Fruit fly (Drosophila melanogaster) whole organism, adult: ENCODE results near the gene cerv.

Experiments used
- CG11617 ChIP-seq: fragments of 200-800 bp; sonication (Bioruptor generic); optimal IDR thresholded peaks from 2 replicates; lab custom pipeline; 2017; ENCODE audit warnings: mild to moderate bottlenecking, missing biosample characterization, missing genetic modification reagents, missing genetic modification characterization
- CG12768 ChIP-seq: fragments of 200-800 bp; sonication (Bioruptor generic); optimal IDR thresholded peaks from 2 replicates; lab custom pipeline; 2017; ENCODE audit warnings: missing biosample characterization, missing genetic modification characterization, mild to moderate bottlenecking, moderate library complexity, missing genetic modification reagents
- CG14711 ChIP-seq: fragments of 200-800 bp; sonication (Bioruptor generic); optimal IDR thresholded peaks from 2 replicates; lab custom pipeline; 2018; ENCODE audit warnings: missing biosample characterization, mild to moderate bottlenecking, missing genetic modification characterization, moderate library complexity
- CG1620 ChIP-seq: fragments of 200-800 bp; sonication (Bioruptor generic); optimal IDR thresholded peaks from 2 replicates; lab custom pipeline; 2016; ENCODE audit warnings: missing biosample characterization, missing genetic modification characterization
- CG33017 ChIP-seq: fragments of 200-800 bp; sonication (Bioruptor generic); optimal IDR thresholded peaks from 2 replicates; lab custom pipeline; 2018; ENCODE audit warnings: missing biosample characterization, mild to moderate bottlenecking, missing genetic modification characterization, moderate library complexity
- CG5204 ChIP-seq: fragments of 200-800 bp; sonication (Bioruptor generic); optimal IDR thresholded peaks from 2 replicates; lab custom pipeline; 2016; ENCODE audit warnings: missing biosample characterization, missing genetic modification characterization
- CG7045 ChIP-seq: fragments of 200-800 bp; sonication (Bioruptor generic); optimal IDR thresholded peaks from 2 replicates; lab custom pipeline; 2017; ENCODE audit warnings: missing biosample characterization, mild to moderate bottlenecking, missing genetic modification characterization
- CG7101 ChIP-seq: fragments of 200-800 bp; sonication (Bioruptor generic); optimal IDR thresholded peaks from 2 replicates; lab custom pipeline; 2018; ENCODE audit warnings: missing biosample characterization, mild to moderate bottlenecking, missing genetic modification characterization, moderate library complexity
- Clk ChIP-seq: fragments of 200-800 bp; sonication (Bioruptor generic); optimal IDR thresholded peaks from 2 replicates; lab custom pipeline; 2017; ENCODE audit warnings: missing biosample characterization, missing genetic modification characterization
- Crg-1 ChIP-seq: fragments of 200-800 bp; sonication (Bioruptor generic); optimal IDR thresholded peaks from 2 replicates; lab custom pipeline; 2016; ENCODE audit warnings: missing biosample characterization, missing genetic modification characterization
- Hr96 ChIP-seq: fragments of 200-800 bp; sonication (Bioruptor generic); optimal IDR thresholded peaks from 2 replicates; lab custom pipeline; 2016; ENCODE audit warnings: missing biosample characterization, missing genetic modification characterization
- Mnt ChIP-seq: fragments of 200-800 bp; sonication (Bioruptor generic); optimal IDR thresholded peaks from 2 replicates; lab custom pipeline; 2016; ENCODE audit warnings: missing biosample characterization, mild to moderate bottlenecking, missing genetic modification characterization
- bab1 ChIP-seq: fragments of 200-800 bp; sonication (Bioruptor generic); optimal IDR thresholded peaks from 3 replicates; lab custom pipeline; 2019; ENCODE audit warnings: missing biosample characterization, mild to moderate bottlenecking, missing genetic modification characterization, moderate library complexity
- cic ChIP-seq: fragments of 200-800 bp; sonication (Bioruptor generic); optimal IDR thresholded peaks from 2 replicates; lab custom pipeline; 2017; ENCODE audit warnings: missing biosample characterization, mild to moderate bottlenecking, missing genetic modification characterization, moderate library complexity
- cnc ChIP-seq, 2 experiments: fragments of >200 bp; optimal IDR thresholded peaks; 2 replicates each; lab custom pipeline; 2017
- kay ChIP-seq: fragments of 200-800 bp; sonication (Bioruptor generic); peaks from one replicate; lab custom pipeline; 2016; ENCODE audit warnings: missing biosample characterization, missing genetic modification characterization, borderline replicate concordance
- ovo ChIP-seq: fragments of 200-800 bp; sonication (Bioruptor generic); optimal IDR thresholded peaks from 2 replicates; lab custom pipeline; 2016; ENCODE audit warnings: missing biosample characterization, missing genetic modification characterization
- pad ChIP-seq: fragments of 200-800 bp; sonication (Bioruptor generic); optimal IDR thresholded peaks from 3 replicates; lab custom pipeline; 2017; ENCODE audit warnings: missing biosample characterization, missing genetic modification characterization, mild to moderate bottlenecking, moderate library complexity, missing genetic modification reagents
- tj ChIP-seq: fragments of 200-800 bp; sonication (Bioruptor generic); optimal IDR thresholded peaks from 3 replicates; lab custom pipeline; 2017; ENCODE audit warnings: missing biosample characterization, mild to moderate bottlenecking, missing genetic modification characterization, moderate library complexity
- toe ChIP-seq: fragments of 200-800 bp; sonication (Bioruptor generic); optimal IDR thresholded peaks from 2 replicates; lab custom pipeline; 2016; ENCODE audit warnings: missing biosample characterization, missing genetic modification characterization

Gene cerv

DNA sequence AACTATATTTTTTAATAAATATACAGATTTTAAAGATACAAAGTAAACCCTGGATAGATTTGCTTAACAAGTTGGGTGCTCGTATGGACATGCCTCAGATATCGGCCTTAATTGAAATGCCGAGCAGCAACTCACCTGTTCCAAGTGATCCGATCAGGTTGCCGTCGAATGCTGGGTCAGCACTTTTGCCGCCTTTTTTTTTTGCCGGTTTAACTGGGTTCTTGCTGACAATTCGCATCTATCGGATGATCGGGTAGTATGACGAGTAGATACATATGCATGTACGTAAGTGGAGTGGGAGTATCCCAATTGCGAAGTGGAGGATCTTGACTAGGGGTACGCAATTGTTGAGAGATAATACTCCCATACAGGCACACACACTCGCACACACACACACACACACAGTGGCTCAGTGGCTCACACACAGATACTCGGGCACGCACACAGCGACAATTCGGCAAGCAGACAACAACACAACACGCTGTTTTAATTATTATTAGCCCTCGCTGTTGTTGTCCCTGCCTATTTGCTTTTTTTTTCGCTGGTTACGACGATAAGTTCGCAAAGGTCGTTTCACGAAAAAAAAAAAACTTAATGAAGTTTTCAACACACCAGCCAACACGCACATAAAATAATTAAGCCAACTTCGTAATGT is 15.0 kb upstream of the cerv start:
- TF ChIP-seq tj (GFP tag; lab: Kevin White, UChicago) (peak; percentile 97), kay (GFP tag; lab: Kevin White, UChicago) (no peak), Mnt (GFP tag; lab: Kevin White, UChicago) (peak; percentile 32)

dm6 chrX:15591721-15592491 is 13.9 kb upstream of the cerv start:
- TF ChIP-seq CG7101 (tag; lab: Kevin White, UChicago) (peak; percentile 3), ovo (GFP tag; lab: Kevin White, UChicago) (no peak), tj (GFP tag; lab: Kevin White, UChicago) (no peak), CG12768 (GFP tag; lab: Kevin White, UChicago) (no peak)

dm6 chrX:15587433-15587832 is 9.5 kb upstream of the cerv start, which contains the start of gene Alp11:
Gene Alp11, plus strand, starts transcription at chrX:15587733.
- TF ChIP-seq CG7045 (GFP tag; lab: Kevin White, UChicago) (no peak), Clk (GFP tag; lab: Kevin White, UChicago) (no peak), CG33017 (tag; lab: Kevin White, UChicago) (no peak), cic (no peak), bab1 (GFP tag; lab: Kevin White, UChicago) (no peak), CG14711 (no peak), Mnt (GFP tag; lab: Kevin White, UChicago) (no peak), kay (GFP tag; lab: Kevin White, UChicago) (no peak), CG5204 (GFP tag; lab: Kevin White, UChicago) (no peak)

DNA sequence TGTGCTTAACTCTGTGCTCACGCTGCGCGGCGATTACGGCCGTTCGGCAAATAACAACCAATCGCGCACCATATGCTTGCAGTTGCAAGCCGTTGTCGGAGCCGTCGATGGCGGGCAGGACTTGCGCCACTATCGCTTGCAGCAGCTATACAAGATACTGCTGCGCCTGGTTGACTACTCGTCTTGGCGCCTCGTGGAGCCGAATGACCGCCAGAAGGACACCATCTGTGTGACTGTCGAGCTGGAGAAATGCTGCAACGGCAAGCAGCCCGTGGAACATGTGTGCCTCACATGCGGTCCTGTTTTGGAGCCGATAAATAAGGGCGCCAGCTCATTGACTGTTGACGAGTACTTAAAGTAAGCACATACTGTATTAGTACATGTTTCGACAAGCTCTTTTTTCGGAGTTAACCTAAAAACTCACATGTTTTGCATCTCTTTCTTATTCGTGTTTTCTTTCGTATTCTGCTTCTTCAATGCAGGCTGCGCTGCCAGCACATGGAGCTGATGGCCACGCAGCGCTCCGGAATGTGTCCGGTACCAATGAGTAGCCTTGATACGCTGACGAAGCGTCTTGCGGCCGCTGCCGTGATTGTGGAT is 6.0 kb upstream of the cerv start:
- TF ChIP-seq CG14711 (no peak), tj (GFP tag; lab: Kevin White, UChicago) (peak; percentile 10)

- TF ChIP-seq Clk (GFP tag; lab: Kevin White, UChicago) (no peak), Crg-1 (GFP tag; lab: Kevin White, UChicago) (peak; percentile 51), ovo (GFP tag; lab: Kevin White, UChicago) (peak; percentile 38), CG1620 (GFP tag; lab: Kevin White, UChicago) (peak; percentile 83), Mnt (GFP tag; lab: Kevin White, UChicago) (peak; percentile 69), cnc (optimal IDR thresholded peaks at IDR 0.05; lab: Kevin White, UChicago) (no peak), CG12768 (GFP tag; lab: Kevin White, UChicago) (no peak), tj (GFP tag; lab: Kevin White, UChicago) (peak; percentile 15), CG11617 (GFP tag; lab: Kevin White, UChicago) (peak; percentile 57), CG5204 (GFP tag; lab: Kevin White, UChicago) (peak; percentile 64), CG7045 (GFP tag; lab: Kevin White, UChicago) (no peak), CG14711 (peak; percentile 58), cic (no peak), CG33017 (tag; lab: Kevin White, UChicago) (no peak), toe (peak; percentile 73), pad (GFP tag; lab: Kevin White, UChicago) (peak; percentile 49), bab1 (GFP tag; lab: Kevin White, UChicago) (peak; percentile 65), Hr96 (GFP tag; lab: Kevin White, UChicago) (peak; percentile 75), CG7101 (tag; lab: Kevin White, UChicago) (peak; percentile 58), kay (GFP tag; lab: Kevin White, UChicago) (no peak)
Observed at dm6 chrX:15582853-15583252, 4.9 kb upstream of the cerv start, which contains the start of the genes CG9215 and CG8097. Gene CG9215, minus strand, starts transcription at chrX:15582874. Gene CG8097, plus strand, starts transcription at chrX:15583159.

dm6 chrX:15579579-15579978 is 1.6 kb upstream of the cerv start:
- TF ChIP-seq Hr96 (GFP tag; lab: Kevin White, UChicago), result no peak
- no peak for TF ChIP-seq cnc (optimal IDR thresholded peaks at IDR 0.05; lab: Kevin White, UChicago)
- peak; percentile 52 for TF ChIP-seq CG7101 (tag; lab: Kevin White, UChicago)
- no peak for TF ChIP-seq Mnt (GFP tag; lab: Kevin White, UChicago)
- no peak for TF ChIP-seq cic
- TF ChIP-seq CG1620 (GFP tag; lab: Kevin White, UChicago), result no peak
- TF ChIP-seq CG33017 (tag; lab: Kevin White, UChicago), result no peak
- peak; percentile 58 for TF ChIP-seq CG14711
- TF ChIP-seq CG12768 (GFP tag; lab: Kevin White, UChicago), result no peak
- TF ChIP-seq Clk (GFP tag; lab: Kevin White, UChicago), result no peak
- no peak for TF ChIP-seq kay (GFP tag; lab: Kevin White, UChicago)
- no peak for TF ChIP-seq tj (GFP tag; lab: Kevin White, UChicago)
- TF ChIP-seq pad (GFP tag; lab: Kevin White, UChicago), result no peak
- no peak for TF ChIP-seq CG5204 (GFP tag; lab: Kevin White, UChicago)
- no peak for TF ChIP-seq Crg-1 (GFP tag; lab: Kevin White, UChicago)
- peak; percentile 86 for TF ChIP-seq bab1 (GFP tag; lab: Kevin White, UChicago)
